Fruit fly (Drosophila melanogaster) whole organism, embryonic: ENCODE results near the gene Pp1-87B.

Source experiments
- B-H1 ChIP-seq: fragments of 200-800 bp; sonication (Bioruptor generic); IDR thresholded peaks from 3 replicates; pipeline ENCODE4 v1.3.6; 2022; ENCODE audit warnings: missing biosample characterization, missing genetic modification characterization
- CG10321 ChIP-seq: fragments of 200-800 bp; sonication (Bioruptor generic); IDR thresholded peaks from 2 replicates; pipeline ENCODE4 v1.3.6; 2022; ENCODE audit warnings: missing biosample characterization, missing genetic modification characterization
- CG10462 ChIP-seq: fragments of 200-800 bp; sonication (Bioruptor generic); optimal IDR thresholded peaks from 2 replicates; lab custom pipeline; 2016; ENCODE audit warnings: missing biosample characterization, missing genetic modification characterization
- CG11093 ChIP-seq: fragments of 200-800 bp; sonication (Bioruptor generic); IDR thresholded peaks from 3 replicates; pipeline ENCODE4 v1.3.6; 2022; ENCODE audit warnings: missing biosample characterization, missing genetic modification characterization
- CG11695 ChIP-seq: fragments of 200-800 bp; sonication (Bioruptor generic); IDR thresholded peaks from 3 replicates; pipeline ENCODE4 v1.3.6; 2022; ENCODE audit warnings: missing biosample characterization, missing genetic modification characterization
- CG12071 ChIP-seq: fragments of 200-800 bp; sonication (Bioruptor generic); optimal IDR thresholded peaks from 3 replicates; lab custom pipeline; 2018; ENCODE audit warnings: missing biosample characterization, mild to moderate bottlenecking, missing genetic modification characterization
- CG12744 ChIP-seq: fragments of 200-800 bp; sonication (Bioruptor generic); optimal IDR thresholded peaks from 2 replicates; lab custom pipeline; 2016; ENCODE audit warnings: missing biosample characterization, missing genetic modification characterization
- CG12942 ChIP-seq: fragments of 200-800 bp; sonication (Bioruptor generic); optimal IDR thresholded peaks from 3 replicates; lab custom pipeline; 2016; ENCODE audit warnings: missing biosample characterization, missing genetic modification characterization
- CG15696 ChIP-seq: fragments of 200-800 bp; sonication (Bioruptor generic); optimal IDR thresholded peaks from 2 replicates; lab custom pipeline; 2019; ENCODE audit warnings: missing biosample characterization, mild to moderate bottlenecking, missing genetic modification characterization, moderate library complexity
- CG16815 ChIP-seq: fragments of 200-800 bp; sonication (Bioruptor generic); optimal IDR thresholded peaks from 3 replicates; lab custom pipeline; 2017; ENCODE audit warnings: missing biosample characterization, mild to moderate bottlenecking, missing genetic modification characterization
- CG1832 ChIP-seq: fragments of 200-800 bp; sonication (Bioruptor generic); optimal IDR thresholded peaks from 2 replicates; lab custom pipeline; 2017; ENCODE audit warnings: missing biosample characterization, mild to moderate bottlenecking, missing genetic modification characterization, inconsistent platforms
- CG33213 ChIP-seq: fragments of 200-800 bp; sonication (Bioruptor generic); optimal IDR thresholded peaks from 3 replicates; lab custom pipeline; 2016; ENCODE audit warnings: missing biosample characterization, missing genetic modification characterization
- CG34376 ChIP-seq: fragments of 200-800 bp; sonication (Bioruptor generic); optimal IDR thresholded peaks from 2 replicates; lab custom pipeline; 2018; ENCODE audit warnings: missing biosample characterization, mild to moderate bottlenecking, missing genetic modification characterization
- CG34422 ChIP-seq: fragments of 200-800 bp; sonication (Bioruptor generic); IDR thresholded peaks from 3 replicates; pipeline ENCODE4 v1.3.6; 2022; ENCODE audit warnings: missing biosample characterization, missing genetic modification characterization
- CG4730 ChIP-seq: fragments of 200-800 bp; sonication (Bioruptor generic); IDR thresholded peaks from 2 replicates; pipeline ENCODE4 v1.3.6; 2022; ENCODE audit warnings: missing biosample characterization, missing genetic modification characterization
- CG5953 ChIP-seq: fragments of 200-800 bp; sonication (Bioruptor generic); IDR thresholded peaks from 2 replicates; pipeline ENCODE4 v1.3.6; 2022; ENCODE audit warnings: missing biosample characterization, missing genetic modification characterization
- CG7745 ChIP-seq: fragments of 200-800 bp; sonication (Bioruptor generic); optimal IDR thresholded peaks from 2 replicates; lab custom pipeline; 2018; ENCODE audit warnings: missing biosample characterization, mild to moderate bottlenecking, missing genetic modification characterization, moderate library complexity
- CG7786 ChIP-seq: fragments of 200-800 bp; sonication (Bioruptor generic); optimal IDR thresholded peaks from 2 replicates; lab custom pipeline; 2016; ENCODE audit warnings: missing biosample characterization, missing genetic modification characterization
- D19B ChIP-seq: fragments of 200-800 bp; sonication (Bioruptor generic); optimal IDR thresholded peaks from 2 replicates; lab custom pipeline; 2017; ENCODE audit warnings: missing biosample characterization, mild to moderate bottlenecking, missing genetic modification characterization
- E2f2 ChIP-seq: fragments of 200-800 bp; sonication (Bioruptor generic); IDR thresholded peaks from 2 replicates; pipeline ENCODE4 v1.3.6; 2022; ENCODE audit warnings: missing biosample characterization, missing genetic modification characterization
- H15 ChIP-seq: fragments of 200-800 bp; sonication (Bioruptor generic); IDR thresholded peaks from 3 replicates; pipeline ENCODE4 v1.3.6; 2022; ENCODE audit warnings: missing biosample characterization, missing genetic modification characterization
- H2.0 ChIP-seq: fragments of 200-800 bp; sonication (Bioruptor generic); IDR thresholded peaks from 2 replicates; pipeline ENCODE4 v1.3.6; 2022; ENCODE audit warnings: missing biosample characterization, missing genetic modification characterization
- HLH54F ChIP-seq: fragments of 200-800 bp; sonication (Bioruptor generic); optimal IDR thresholded peaks from 3 replicates; lab custom pipeline; 2016; ENCODE audit warnings: missing biosample characterization, missing genetic modification characterization
- Oli ChIP-seq: fragments of 200-800 bp; sonication (Bioruptor generic); optimal IDR thresholded peaks from 2 replicates; lab custom pipeline; 2018; ENCODE audit warnings: missing biosample characterization, mild to moderate bottlenecking, missing genetic modification characterization, moderate library complexity
- Opbp ChIP-seq: fragments of 200-800 bp; sonication (Bioruptor generic); IDR thresholded peaks from 3 replicates; pipeline ENCODE4 v1.3.6; 2022; ENCODE audit warnings: missing biosample characterization, missing genetic modification characterization; ENCODE audit not compliant: partially characterized antibody
- Sin3A ChIP-seq: fragments of >200 bp; optimal IDR thresholded peaks from 2 replicates; lab custom pipeline; 2018
- Six4 ChIP-seq: fragments of 200-800 bp; sonication (Bioruptor generic); optimal IDR thresholded peaks from 2 replicates; lab custom pipeline; 2016; ENCODE audit warnings: missing biosample characterization, missing genetic modification characterization
- abd-A ChIP-seq: fragments of 200-800 bp; sonication (Bioruptor generic); optimal IDR thresholded peaks from 3 replicates; lab custom pipeline; 2019; ENCODE audit warnings: missing biosample characterization, mild to moderate bottlenecking, missing genetic modification characterization, moderate library complexity
- ara ChIP-seq: fragments of 200-800 bp; sonication (Bioruptor generic); IDR thresholded peaks from 2 replicates; pipeline ENCODE4 v1.3.6; 2022; ENCODE audit warnings: missing biosample characterization, missing genetic modification characterization
- az2 ChIP-seq: fragments of 200-800 bp; sonication (Bioruptor generic); optimal IDR thresholded peaks from 3 replicates; lab custom pipeline; 2016; ENCODE audit warnings: missing biosample characterization, missing genetic modification characterization
- bcd ChIP-seq: fragments of 200-800 bp; sonication (Bioruptor generic); optimal IDR thresholded peaks from 2 replicates; lab custom pipeline; 2017; ENCODE audit warnings: missing biosample characterization, mild to moderate bottlenecking, missing genetic modification characterization
- bowl ChIP-seq: fragments of 200-800 bp; sonication (Bioruptor generic); IDR thresholded peaks from 2 replicates; pipeline ENCODE4 v1.3.6; 2022; ENCODE audit warnings: missing biosample characterization, missing genetic modification characterization
- br ChIP-seq: fragments of >200 bp; optimal IDR thresholded peaks from 2 replicates; lab custom pipeline; 2017
- chinmo ChIP-seq: fragments of 200-800 bp; sonication (Bioruptor generic); IDR thresholded peaks from 4 replicates; pipeline ENCODE4 v1.3.6; 2022; ENCODE audit warnings: missing biosample characterization, missing genetic modification characterization; ENCODE audit not compliant: partially characterized antibody
- crc ChIP-seq: fragments of 200-800 bp; sonication (Bioruptor generic); optimal IDR thresholded peaks from 2 replicates; lab custom pipeline; 2016; ENCODE audit warnings: missing biosample characterization, missing genetic modification characterization
- crol ChIP-seq: fragments of 200-800 bp; sonication (Bioruptor generic); IDR thresholded peaks from 2 replicates; pipeline ENCODE4 v1.3.6; 2022; ENCODE audit warnings: missing biosample characterization, missing genetic modification characterization
- dm ChIP-seq: fragments of 200-800 bp; sonication (Bioruptor generic); optimal IDR thresholded peaks from 3 replicates; lab custom pipeline; 2016; ENCODE audit warnings: missing biosample characterization, missing genetic modification characterization
- dpn ChIP-seq, 2 experiments: fragments of 200-800 bp; sonication (Bioruptor generic); optimal IDR thresholded peaks; 3 replicates each; lab custom pipeline; 2016; ENCODE audit warnings: missing biosample characterization in 2 of 2, missing genetic modification characterization in 2 of 2
- en ChIP-seq: fragments of 200-800 bp; sonication (Bioruptor generic); optimal IDR thresholded peaks from 2 replicates; lab custom pipeline; 2016; ENCODE audit warnings: missing biosample characterization, missing genetic modification characterization
- gem ChIP-seq: fragments of 200-800 bp; sonication (Bioruptor generic); optimal IDR thresholded peaks from 2 replicates; lab custom pipeline; 2019; ENCODE audit warnings: missing biosample characterization, mild to moderate bottlenecking, missing genetic modification characterization, moderate library complexity
- gsb-n ChIP-seq: fragments of 200-800 bp; sonication (Bioruptor generic); optimal IDR thresholded peaks from 3 replicates; lab custom pipeline; 2018; ENCODE audit warnings: missing biosample characterization, mild to moderate bottlenecking, missing genetic modification characterization
- jigr1 ChIP-seq: fragments of 200-800 bp; sonication (Bioruptor generic); IDR thresholded peaks from 3 replicates; pipeline ENCODE4 v1.3.6; 2022; ENCODE audit warnings: missing biosample characterization, missing genetic modification characterization
- pita ChIP-seq: fragments of 200-800 bp; sonication (Bioruptor generic); optimal IDR thresholded peaks from 2 replicates; lab custom pipeline; 2017; ENCODE audit warnings: missing biosample characterization, mild to moderate bottlenecking, missing genetic modification characterization
- pzg ChIP-seq: fragments of 200-800 bp; sonication (Bioruptor generic); optimal IDR thresholded peaks from 3 replicates; lab custom pipeline; 2018; ENCODE audit warnings: missing biosample characterization, mild to moderate bottlenecking, missing genetic modification characterization, moderate library complexity
- row ChIP-seq: fragments of 200-800 bp; sonication (Bioruptor generic); IDR thresholded peaks from 3 replicates; pipeline ENCODE4 v1.3.6; 2022; ENCODE audit warnings: missing biosample characterization, missing genetic modification characterization
- shn ChIP-seq: fragments of 200-800 bp; sonication (Bioruptor generic); optimal IDR thresholded peaks from 3 replicates; lab custom pipeline; 2016; ENCODE audit warnings: missing biosample characterization, missing genetic modification characterization
- sisA ChIP-seq: fragments of 200-800 bp; sonication (Bioruptor generic); IDR thresholded peaks from 2 replicates; pipeline ENCODE4 v1.3.6; 2022; ENCODE audit warnings: missing biosample characterization, missing genetic modification characterization
- stwl ChIP-seq: fragments of 200-800 bp; sonication (Bioruptor generic); optimal IDR thresholded peaks from 3 replicates; lab custom pipeline; 2018; ENCODE audit warnings: missing biosample characterization, mild to moderate bottlenecking, missing genetic modification characterization, moderate library complexity
- tx ChIP-seq: fragments of 200-800 bp; sonication (Bioruptor generic); optimal IDR thresholded peaks from 2 replicates; lab custom pipeline; 2016; ENCODE audit warnings: missing biosample characterization, missing genetic modification characterization
- unc-4 ChIP-seq: fragments of 200-800 bp; sonication (Bioruptor generic); IDR thresholded peaks from 2 replicates; pipeline ENCODE4 v1.3.6; 2022; ENCODE audit warnings: missing biosample characterization, missing genetic modification characterization; ENCODE audit not compliant: partially characterized antibody
- unpg ChIP-seq: fragments of 200-800 bp; sonication (Bioruptor generic); optimal IDR thresholded peaks from 3 replicates; lab custom pipeline; 2018; ENCODE audit warnings: missing biosample characterization, mild to moderate bottlenecking, missing genetic modification characterization, moderate library complexity
- usp ChIP-seq: fragments of >200 bp; optimal IDR thresholded peaks from 2 replicates; lab custom pipeline; 2017; ENCODE audit warnings: missing biosample characterization, missing genetic modification characterization
- wdn ChIP-seq: fragments of 200-800 bp; sonication (Bioruptor generic); IDR thresholded peaks from 2 replicates; pipeline ENCODE4 v1.3.6; 2022; ENCODE audit warnings: missing biosample characterization, missing genetic modification characterization

The Pp1-87B gene

dm6 chr3R:12448889-12449314, 23.2 kb upstream of the Pp1-87B start, which contains the start of gene CG18549 (continued):
- TF ChIP-seq row (peak; percentile 100), bowl (GFP tag; lab: Robert Waterston, UW) (peak; percentile 100), ara (GFP tag; lab: Robert Waterston, UW) (peak; percentile 100), tx (GFP tag; lab: Kevin White, UChicago) (peak; percentile 99), CG12942 (peak; percentile 99), Sin3A (lab: Kevin White, UChicago) (no peak), wdn (GFP tag; lab: Robert Waterston, UW) (peak; percentile 99), CG12071 (GFP tag; lab: Kevin White, UChicago) (peak; percentile 99), pzg (GFP tag; lab: Kevin White, UChicago) (peak; percentile 52), CG15696 (peak; percentile 99), br (lab: Kevin White, UChicago) (no peak), usp (GFP tag; lab: Kevin White, UChicago) (no peak), CG11093 (GFP tag; lab: Robert Waterston, UW) (peak; percentile 100), unc-4 (peak; percentile 81), gsb-n (tag; lab: Kevin White, UChicago) (peak; percentile 100), az2 (GFP tag; lab: Kevin White, UChicago) (peak; percentile 100), CG10321 (peak; percentile 91), Six4 (GFP tag; lab: Kevin White, UChicago) (peak; percentile 99), dpn (GFP tag; optimal IDR thresholded peaks at IDR 0.05; lab: Kevin White, UChicago) (peak; percentile 99 to 100), Opbp (peak; percentile 82), crc (peak; percentile 98), stwl (tag; lab: Kevin White, UChicago) (peak; percentile 95), CG1832 (GFP tag; lab: Kevin White, UChicago) (no peak), CG11695 (GFP tag; lab: Robert Waterston, UW) (peak; percentile 100), E2f2 (GFP tag; lab: Robert Waterston, UW) (peak; percentile 98), chinmo (peak; percentile 97), CG12744 (GFP tag; lab: Kevin White, UChicago) (peak; percentile 99), CG7745 (tag; lab: Kevin White, UChicago) (peak; percentile 98), shn (GFP tag; lab: Kevin White, UChicago) (peak; percentile 99), CG34376 (GFP tag; lab: Kevin White, UChicago) (peak; percentile 100), CG16815 (GFP tag; lab: Kevin White, UChicago) (peak; percentile 99), sisA (GFP tag; lab: Robert Waterston, UW) (peak; percentile 100), B-H1 (peak; percentile 100), gem (tag; lab: Kevin White, UChicago) (peak; percentile 100), crol (GFP tag; lab: Robert Waterston, UW) (peak; percentile 89), unpg (GFP tag; lab: Kevin White, UChicago) (peak; percentile 100), CG33213 (peak; percentile 99), pita (GFP tag; lab: Kevin White, UChicago) (no peak), bcd (GFP tag; lab: Kevin White, UChicago) (peak; percentile 100), HLH54F (GFP tag; lab: Kevin White, UChicago) (peak; percentile 99), dm (peak; percentile 98), CG7786 (GFP tag; lab: Kevin White, UChicago) (peak; percentile 98), H15 (GFP tag; lab: Robert Waterston, UW) (peak; percentile 100), Oli (tag; lab: Kevin White, UChicago) (peak; percentile 100), CG34422 (GFP tag; lab: Robert Waterston, UW) (peak; percentile 100), CG4730 (GFP tag; lab: Robert Waterston, UW) (peak; percentile 100), CG5953 (GFP tag; lab: Robert Waterston, UW) (peak; percentile 100), jigr1 (GFP tag; lab: Robert Waterston, UW) (peak; percentile 99), D19B (peak; percentile 97), CG10462 (GFP tag; lab: Kevin White, UChicago) (peak; percentile 99), H2.0 (GFP tag; lab: Robert Waterston, UW) (peak; percentile 100), abd-A (tag; lab: Kevin White, UChicago) (peak; percentile 99), en (GFP tag; lab: Kevin White, UChicago) (peak; percentile 99)
